Worm (Caenorhabditis elegans): ENCODE results near the gene ceh-7.

Gene ceh-7

DNA sequence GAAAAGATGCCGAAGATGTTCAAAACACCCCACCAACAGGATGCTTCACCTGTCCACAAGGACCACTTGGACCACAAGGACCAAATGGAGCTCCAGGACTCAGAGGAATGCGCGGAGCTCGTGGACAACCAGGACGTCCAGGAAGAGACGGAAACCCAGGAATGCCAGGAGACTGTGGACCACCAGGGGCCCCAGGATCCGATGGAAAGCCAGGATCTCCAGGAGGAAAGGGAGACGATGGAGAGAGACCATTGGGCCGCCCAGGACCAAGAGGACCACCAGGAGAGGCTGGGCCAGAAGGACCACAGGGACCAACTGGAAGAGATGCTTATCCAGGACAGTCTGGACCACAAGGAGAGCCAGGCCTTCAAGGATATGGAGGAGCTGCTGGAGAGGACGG, 30.0 kb upstream of the ceh-7 start:
- TF ChIP-seq madf-3 (GFP tag; IDR thresholded peaks at IDR 0.05) (no peak), zfh-2 (GFP tag; conservative IDR thresholded peaks at IDR 0.05) (peak; percentile 87), egrh-3 (GFP tag; IDR thresholded peaks at IDR 0.05) (peak; percentile 68; the same call in 1 of the 2 replicates), mes-4 (tag; optimal IDR thresholded peaks at IDR 0.05) (no peak)

DNA sequence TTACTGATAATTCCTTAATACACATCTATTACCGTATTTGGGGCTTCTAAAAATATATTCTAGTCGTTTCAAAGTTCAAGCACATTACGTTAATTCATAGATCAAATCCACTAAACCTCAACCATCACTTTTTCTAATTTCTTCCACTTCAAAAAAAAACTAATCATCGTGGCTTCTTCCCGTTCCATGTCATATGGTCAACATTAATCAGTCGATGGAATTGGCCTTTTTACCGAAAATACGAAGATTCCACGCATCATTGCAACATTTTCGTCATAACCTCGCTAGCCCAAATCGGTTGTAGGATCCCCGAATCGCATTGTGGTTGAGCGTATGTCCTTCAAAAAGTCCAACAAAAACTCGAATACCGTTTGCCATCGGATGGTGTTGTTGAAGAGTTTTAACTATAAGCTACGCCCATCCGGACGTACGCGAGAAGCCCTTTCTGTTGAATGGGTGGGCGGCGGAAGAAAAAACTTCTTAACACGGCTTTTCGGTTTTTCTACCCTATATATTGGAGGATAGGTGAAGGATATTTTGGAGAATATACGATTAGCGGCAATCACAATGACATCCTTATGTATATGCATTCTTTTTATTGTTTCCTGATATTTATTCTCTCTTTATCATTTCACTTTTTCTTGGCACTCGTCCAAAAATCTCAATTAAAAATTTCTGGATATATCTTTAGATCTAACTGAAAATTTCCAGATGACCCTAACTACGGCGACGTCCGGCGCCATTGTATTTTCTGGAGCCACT, 28.9 kb upstream of the ceh-7 start, which contains the start of gene rol-6:
Gene rol-6, plus strand, starts transcription at position 712 of the 762 bp plus-strand sequence.
- no peak for TF ChIP-seq pha-4 (tag; optimal IDR thresholded peaks at IDR 0.05)
- TF ChIP-seq C17E4.6 (GFP tag; IDR thresholded peaks at IDR 0.05), result no peak
- no peak for TF ChIP-seq ztf-28 (GFP tag; IDR thresholded peaks at IDR 0.05)
- TF ChIP-seq lir-1 (GFP tag; conservative IDR thresholded peaks at IDR 0.05), result no peak
- TF ChIP-seq repo-1 (tag; optimal IDR thresholded peaks at IDR 0.05), result no peak
- no peak for TF ChIP-seq sdz-38 (tag; optimal IDR thresholded peaks at IDR 0.05)
- no peak for TF ChIP-seq T07F8.4 (tag; optimal IDR thresholded peaks at IDR 0.05)
- no peak for TF ChIP-seq nfya-2 (GFP tag; IDR thresholded peaks at IDR 0.05)
- TF ChIP-seq xnd-1 (tag; optimal IDR thresholded peaks at IDR 0.05), result no peak
- TF ChIP-seq attf-6 (GFP tag; IDR thresholded peaks at IDR 0.05), result no peak
- TF ChIP-seq akir-1 (GFP tag; optimal IDR thresholded peaks at IDR 0.05), result no peak
- no peak for TF ChIP-seq rpc-1 (optimal IDR thresholded peaks at IDR 0.05)
- TF ChIP-seq rpc-1 (tag; optimal IDR thresholded peaks at IDR 0.05), result no peak
- TF ChIP-seq nhr-80 (tag; optimal IDR thresholded peaks at IDR 0.05), result no peak
- no peak for TF ChIP-seq ztf-26 (tag; optimal IDR thresholded peaks at IDR 0.05)
- TF ChIP-seq ztf-22 (GFP tag; optimal IDR thresholded peaks at IDR 0.05), result no peak

DNA sequence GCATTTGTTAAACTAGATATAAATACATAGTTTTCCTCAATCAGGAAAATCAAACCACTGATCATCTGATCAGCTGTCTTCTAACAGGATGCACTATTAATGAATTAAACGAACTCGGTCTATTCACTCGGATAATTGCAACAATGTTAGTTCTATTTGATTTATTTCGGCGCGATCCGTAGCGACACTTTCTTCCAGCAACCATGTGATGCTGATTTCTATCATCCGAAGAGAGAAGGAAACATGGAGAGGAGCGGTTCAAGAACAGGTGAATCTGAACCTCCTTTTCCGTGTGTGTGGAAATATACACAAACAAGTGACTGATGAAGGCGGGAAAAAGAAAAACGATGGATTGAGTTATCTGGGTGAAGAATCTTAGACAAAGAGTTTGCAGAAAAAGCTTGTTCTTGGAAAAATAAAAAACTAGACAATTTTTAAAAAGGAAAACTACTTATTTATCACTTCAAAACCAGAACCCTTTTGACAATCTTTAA, 28.2 kb upstream of the ceh-7 start:
- TF ChIP-seq sea-2 (GFP tag; IDR thresholded peaks at IDR 0.05) (no peak), ccch-3 (GFP tag; optimal IDR thresholded peaks at IDR 0.05) (no peak), ztf-25 (GFP tag; IDR thresholded peaks at IDR 0.05) (no peak), Y67H2A.10 (GFP tag; conservative IDR thresholded peaks at IDR 0.05) (no peak)

DNA sequence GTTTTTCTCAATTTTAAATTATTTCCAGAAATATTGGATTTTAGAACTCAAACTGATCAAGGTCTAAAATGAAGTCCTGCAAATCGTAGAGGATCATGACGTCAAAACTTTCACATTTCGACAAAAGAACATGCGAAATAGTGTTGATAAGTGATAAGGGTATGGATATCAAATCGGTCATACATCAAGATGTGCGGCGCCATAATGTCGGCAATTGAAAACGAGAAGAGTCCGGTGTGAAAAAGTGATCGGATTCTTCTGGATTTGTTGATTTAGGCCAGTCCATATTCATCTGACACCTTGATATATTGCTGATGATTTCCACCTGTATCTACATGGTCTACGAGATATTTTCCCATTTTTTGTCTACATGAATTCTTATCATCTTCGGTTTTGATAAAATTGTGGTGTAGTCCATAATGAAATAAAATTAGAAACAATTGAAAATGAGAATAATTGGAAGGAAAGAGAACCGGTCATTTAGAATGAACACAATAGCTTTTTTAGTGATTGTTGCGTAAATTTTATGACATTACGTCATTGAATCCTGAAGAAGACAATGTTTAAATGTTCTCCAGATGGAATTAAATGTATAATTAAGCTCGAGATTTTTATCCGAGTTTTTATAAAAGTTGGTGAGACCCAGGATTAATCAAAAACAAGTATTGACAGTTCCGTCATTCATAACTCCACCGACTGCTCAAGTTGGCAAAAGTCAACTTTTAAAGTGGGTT, 27.5 kb upstream of the ceh-7 start:
- TF ChIP-seq ztf-28 (GFP tag; IDR thresholded peaks at IDR 0.05) (no peak), bed-2 (GFP tag; IDR thresholded peaks at IDR 0.05) (no peak), nhr-179 (tag; optimal IDR thresholded peaks at IDR 0.05) (no peak), xnd-1 (tag; optimal IDR thresholded peaks at IDR 0.05) (no peak), Y67H2A.10 (GFP tag; conservative IDR thresholded peaks at IDR 0.05) (no peak), mcd-1 (GFP tag; IDR thresholded peaks at IDR 0.05) (no peak), ztf-3 (GFP tag; optimal IDR thresholded peaks at IDR 0.05) (no peak), F33H1.4 (GFP tag; IDR thresholded peaks at IDR 0.05) (no peak), ceh-27 (GFP tag; optimal IDR thresholded peaks at IDR 0.05) (no peak), madf-8 (GFP tag; conservative IDR thresholded peaks at IDR 0.05) (no peak), chd-7 (tag; optimal IDR thresholded peaks at IDR 0.05) (no peak), hmg-1.2 (GFP tag; IDR thresholded peaks at IDR 0.05) (no peak), K11D2.4 (GFP tag; IDR thresholded peaks at IDR 0.05) (no peak), egrh-3 (GFP tag; IDR thresholded peaks at IDR 0.05) (no peak), sdz-38 (tag; optimal IDR thresholded peaks at IDR 0.05) (no peak), hsf-1 (GFP tag; IDR thresholded peaks at IDR 0.05) (no peak), lsy-27 (tag; optimal IDR thresholded peaks at IDR 0.05; ENCODE audit: borderline replicate concordance, insufficient read depth) (no peak), F55B11.4 (tag; optimal IDR thresholded peaks at IDR 0.05; ENCODE audit: borderline replicate concordance, insufficient read depth) (no peak)

All from whole organism, young adult.